Fruit fly (Drosophila melanogaster) whole organism, prepupa: ENCODE measurements around the gene CG11583.

Experiments used
- Blimp-1 ChIP-seq: fragments of 200-800 bp; sonication (Bioruptor generic); optimal IDR thresholded peaks from 3 replicates; lab custom pipeline; 2017; ENCODE audit warnings: missing biosample characterization, missing genetic modification characterization, mild to moderate bottlenecking, moderate library complexity, missing genetic modification reagents
- CG10631 ChIP-seq: fragments of 200-800 bp; sonication (Bioruptor generic); optimal IDR thresholded peaks from 2 replicates; lab custom pipeline; 2016; ENCODE audit warnings: missing biosample characterization, missing genetic modification characterization
- CG10669 ChIP-seq: fragments of 200-800 bp; sonication (Bioruptor generic); optimal IDR thresholded peaks from 3 replicates; lab custom pipeline; 2018; ENCODE audit warnings: missing biosample characterization, mild to moderate bottlenecking, missing genetic modification characterization, moderate library complexity
- CG11902 ChIP-seq: fragments of 200-800 bp; sonication (Bioruptor generic); optimal IDR thresholded peaks from 3 replicates; lab custom pipeline; 2016; ENCODE audit warnings: missing biosample characterization, missing genetic modification characterization
- CG15336 ChIP-seq: fragments of 200-800 bp; sonication (Bioruptor generic); IDR thresholded peaks from 2 replicates; pipeline ENCODE4 v1.3.6; 2022; ENCODE audit warnings: missing biosample characterization, missing genetic modification characterization
- CG16779 ChIP-seq: fragments of 200-800 bp; sonication (Bioruptor generic); optimal IDR thresholded peaks from 3 replicates; lab custom pipeline; 2017; ENCODE audit warnings: missing biosample characterization, mild to moderate bottlenecking, missing genetic modification characterization
- CG3032 ChIP-seq: fragments of 200-800 bp; optimal IDR thresholded peaks from 2 replicates; lab custom pipeline; 2019; ENCODE audit warnings: missing biosample characterization, mild to moderate bottlenecking, missing genetic modification characterization, moderate library complexity
- CG31627 ChIP-seq: fragments of 200-800 bp; sonication (Bioruptor generic); optimal IDR thresholded peaks from 3 replicates; lab custom pipeline; 2016; ENCODE audit warnings: missing biosample characterization, missing genetic modification characterization
- CG32006 ChIP-seq: fragments of 200-800 bp; sonication (Bioruptor generic); optimal IDR thresholded peaks from 3 replicates; lab custom pipeline; 2017; ENCODE audit warnings: missing biosample characterization, mild to moderate bottlenecking, missing genetic modification characterization
- CG34406 ChIP-seq: fragments of 200-800 bp; sonication (Bioruptor generic); optimal IDR thresholded peaks from 3 replicates; lab custom pipeline; 2016; ENCODE audit warnings: missing biosample characterization, missing genetic modification characterization
- CG4318 ChIP-seq: fragments of 200-800 bp; sonication (Bioruptor generic); optimal IDR thresholded peaks from 3 replicates; lab custom pipeline; 2017; ENCODE audit warnings: missing biosample characterization, mild to moderate bottlenecking, missing genetic modification characterization
- CG6276 ChIP-seq: fragments of 200-800 bp; sonication (Bioruptor generic); optimal IDR thresholded peaks from 2 replicates; lab custom pipeline; 2017; ENCODE audit warnings: missing biosample characterization, mild to moderate bottlenecking, missing genetic modification characterization
- CG6792 ChIP-seq: fragments of 200-800 bp; sonication (Bioruptor generic); optimal IDR thresholded peaks from 3 replicates; lab custom pipeline; 2016; ENCODE audit warnings: missing biosample characterization, missing genetic modification characterization
- CG6808 ChIP-seq: fragments of 200-800 bp; sonication (Bioruptor generic); optimal IDR thresholded peaks from 3 replicates; lab custom pipeline; 2017; ENCODE audit warnings: missing biosample characterization, missing genetic modification characterization, mild to moderate bottlenecking, moderate library complexity, missing genetic modification reagents
- CG6854 ChIP-seq: fragments of 200-800 bp; sonication (Bioruptor generic); optimal IDR thresholded peaks from 2 replicates; lab custom pipeline; 2017; ENCODE audit warnings: missing biosample characterization, mild to moderate bottlenecking, missing genetic modification characterization
- CG7368 ChIP-seq: fragments of 200-800 bp; sonication (Bioruptor generic); optimal IDR thresholded peaks from 3 replicates; lab custom pipeline; 2016; ENCODE audit warnings: missing biosample characterization, missing genetic modification characterization
- CG8119 ChIP-seq: fragments of 200-800 bp; sonication (Bioruptor generic); IDR thresholded peaks from 3 replicates; pipeline ENCODE4 v1.3.6; 2022; ENCODE audit warnings: missing biosample characterization, missing genetic modification characterization
- CG8319 ChIP-seq: fragments of 200-800 bp; sonication (Bioruptor generic); optimal IDR thresholded peaks from 3 replicates; lab custom pipeline; 2016; ENCODE audit warnings: missing biosample characterization, missing genetic modification characterization
- CG8632 ChIP-seq: fragments of 200-800 bp; sonication (Bioruptor generic); optimal IDR thresholded peaks from 3 replicates; lab custom pipeline; 2016; ENCODE audit warnings: missing biosample characterization, missing genetic modification characterization
- Eip75B ChIP-seq: fragments of 200-800 bp; sonication (Bioruptor generic); optimal IDR thresholded peaks from 3 replicates; lab custom pipeline; 2016; ENCODE audit warnings: missing biosample characterization, missing genetic modification characterization
- Eip78C ChIP-seq: fragments of 200-800 bp; sonication (Bioruptor generic); peaks from one replicate; lab custom pipeline; 2016; ENCODE audit warnings: missing biosample characterization, missing genetic modification characterization
- Eip93F ChIP-seq: fragments of 200-800 bp; sonication (Bioruptor generic); optimal IDR thresholded peaks from 2 replicates; lab custom pipeline; 2016; ENCODE audit warnings: missing biosample characterization, mild to moderate bottlenecking, missing genetic modification characterization
- Hr39 ChIP-seq: fragments of 200-800 bp; sonication (Bioruptor generic); optimal IDR thresholded peaks from 2 replicates; lab custom pipeline; 2016; ENCODE audit warnings: missing biosample characterization, missing genetic modification characterization
- Hr4 ChIP-seq: fragments of 200-800 bp; sonication (Bioruptor generic); optimal IDR thresholded peaks from 3 replicates; lab custom pipeline; 2016; ENCODE audit warnings: missing biosample characterization, missing genetic modification characterization
- Lpt ChIP-seq: fragments of 200-800 bp; sonication (Bioruptor generic); optimal IDR thresholded peaks from 3 replicates; lab custom pipeline; 2016; ENCODE audit warnings: missing biosample characterization, missing genetic modification characterization
- Met ChIP-seq: fragments of 200-800 bp; sonication (Bioruptor generic); optimal IDR thresholded peaks from 3 replicates; lab custom pipeline; 2016; ENCODE audit warnings: missing biosample characterization, missing genetic modification characterization
- Smox ChIP-seq: fragments of 200-800 bp; sonication (Bioruptor generic); optimal IDR thresholded peaks from 3 replicates; lab custom pipeline; 2016; ENCODE audit warnings: missing biosample characterization, missing genetic modification characterization
- Sox102F ChIP-seq: fragments of 200-800 bp; sonication (Bioruptor generic); optimal IDR thresholded peaks from 2 replicates; lab custom pipeline; 2016; ENCODE audit warnings: missing biosample characterization, mild to moderate bottlenecking, missing genetic modification characterization
- Sox14 ChIP-seq: fragments of 200-800 bp; sonication (Bioruptor generic); optimal IDR thresholded peaks from 3 replicates; lab custom pipeline; 2016; ENCODE audit warnings: missing biosample characterization, missing genetic modification characterization
- acj6 ChIP-seq: fragments of 200-800 bp; sonication (Bioruptor generic); optimal IDR thresholded peaks from 3 replicates; lab custom pipeline; 2016; ENCODE audit warnings: missing biosample characterization, missing genetic modification characterization
- dac ChIP-seq: fragments of 200-800 bp; sonication (Bioruptor generic); optimal IDR thresholded peaks from 2 replicates; lab custom pipeline; 2017; ENCODE audit warnings: missing biosample characterization, mild to moderate bottlenecking, missing genetic modification characterization
- dsx ChIP-seq: fragments of 200-800 bp; optimal IDR thresholded peaks from 3 replicates; lab custom pipeline; 2019; ENCODE audit warnings: missing biosample characterization, mild to moderate bottlenecking, missing genetic modification characterization, moderate library complexity; ENCODE audit not compliant: poor library complexity, severe bottlenecking
- eg ChIP-seq: fragments of 200-800 bp; sonication (Bioruptor generic); IDR thresholded peaks from 3 replicates; pipeline ENCODE4 v1.3.6; 2022; ENCODE audit warnings: missing biosample characterization, missing genetic modification characterization
- esn ChIP-seq: fragments of 200-800 bp; sonication (Bioruptor generic); optimal IDR thresholded peaks from 2 replicates; lab custom pipeline; 2016; ENCODE audit warnings: missing biosample characterization, mild to moderate bottlenecking, missing genetic modification characterization, moderate library complexity
- fd85E ChIP-seq: fragments of 200-800 bp; sonication (Bioruptor generic); optimal IDR thresholded peaks from 3 replicates; lab custom pipeline; 2016; ENCODE audit warnings: missing biosample characterization, missing genetic modification characterization
- fkh ChIP-seq: fragments of 200-800 bp; sonication (Bioruptor generic); optimal IDR thresholded peaks from 3 replicates; lab custom pipeline; 2017; ENCODE audit warnings: missing biosample characterization, mild to moderate bottlenecking, missing genetic modification characterization, moderate library complexity
- pdm3 ChIP-seq: fragments of 200-800 bp; sonication (Bioruptor generic); optimal IDR thresholded peaks from 3 replicates; lab custom pipeline; 2016; ENCODE audit warnings: missing biosample characterization, missing genetic modification characterization
- salr ChIP-seq, 2 experiments: fragments of 200-800 bp; sonication (Bioruptor generic); optimal IDR thresholded peaks; 3 replicates each; lab custom pipeline; 2016 to 2018; ENCODE audit warnings: missing biosample characterization in 2 of 2, missing genetic modification characterization in 2 of 2, mild to moderate bottlenecking in 1 of 2
- spab ChIP-seq: fragments of 200-800 bp; sonication (Bioruptor generic); optimal IDR thresholded peaks from 2 replicates; lab custom pipeline; 2017; ENCODE audit warnings: missing biosample characterization, mild to moderate bottlenecking, missing genetic modification characterization, missing genetic modification reagents
- ss ChIP-seq, 2 experiments: fragments of 200-800 bp; sonication (Bioruptor generic); optimal IDR thresholded peaks; 2 replicates in 1 of 2; 3 replicates in 1 of 2; lab custom pipeline; 2017 to 2018; ENCODE audit warnings: mild to moderate bottlenecking in 2 of 2, missing biosample characterization in 2 of 2, missing genetic modification characterization in 2 of 2, moderate library complexity in 1 of 2
- svp ChIP-seq: fragments of 200-800 bp; sonication (Bioruptor generic); peaks from one replicate; lab custom pipeline; 2016; ENCODE audit warnings: missing biosample characterization, missing genetic modification characterization
- vri ChIP-seq: fragments of 200-800 bp; sonication (Bioruptor generic); optimal IDR thresholded peaks from 3 replicates; lab custom pipeline; 2016; ENCODE audit warnings: missing biosample characterization, mild to moderate bottlenecking, missing genetic modification characterization

The CG11583 gene

DNA sequence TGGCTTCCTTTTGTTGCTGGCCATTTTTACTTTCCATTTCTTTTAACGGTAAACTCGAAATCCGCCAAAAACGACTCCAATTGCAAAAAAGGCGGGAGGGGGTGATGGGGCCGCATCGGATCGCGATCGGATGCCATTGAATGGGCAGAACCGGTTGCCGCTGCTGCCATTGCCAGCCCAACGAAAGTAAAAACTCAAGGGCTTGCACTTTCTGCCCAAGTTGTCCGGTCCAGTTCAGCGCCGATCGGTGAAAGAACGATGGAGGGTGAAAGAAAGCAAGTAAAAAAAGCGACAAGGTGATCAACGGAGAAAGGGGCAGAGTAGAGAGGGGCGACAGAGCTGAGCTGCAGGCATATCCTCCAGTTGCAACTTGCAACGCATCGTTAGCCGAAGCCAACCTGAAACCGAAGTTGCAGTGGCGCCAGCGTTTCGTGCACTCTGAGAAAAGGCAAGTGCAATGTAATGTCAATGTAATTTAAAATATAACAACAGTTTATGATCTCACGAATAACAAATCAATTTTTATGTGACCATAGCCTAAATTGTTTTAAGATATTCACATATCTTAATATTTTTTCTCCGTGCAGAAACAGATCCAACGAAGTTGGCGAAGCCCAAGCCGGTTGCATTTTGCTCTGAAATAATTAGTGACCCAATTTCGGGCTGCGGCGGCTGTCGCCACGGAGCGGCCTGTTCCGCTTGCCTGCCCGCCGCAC lies 21.8 kb upstream of the CG11583 start (continued):
- peak; percentile 89 for TF ChIP-seq Eip75B (GFP tag; lab: Kevin White, UChicago)
- peak; percentile 96 for TF ChIP-seq eg (GFP tag; lab: Robert Waterston, UW)
- TF ChIP-seq vri (GFP tag; lab: Kevin White, UChicago), result peak; percentile 63
- TF ChIP-seq svp, result peak; percentile 93
- TF ChIP-seq CG7368 (GFP tag; lab: Kevin White, UChicago), result peak; percentile 79
- TF ChIP-seq Lpt (GFP tag; lab: Kevin White, UChicago), result peak; percentile 92
- peak; percentile 92 for TF ChIP-seq CG6854
- TF ChIP-seq CG3032, result peak; percentile 64
- peak; percentile 93 for TF ChIP-seq CG32006 (GFP tag; lab: Kevin White, UChicago)
- peak; percentile 73 for TF ChIP-seq CG16779 (tag; lab: Kevin White, UChicago)
- TF ChIP-seq dsx (GFP tag; lab: Kevin White, UChicago), result peak; percentile 73
- TF ChIP-seq dac (GFP tag; lab: Kevin White, UChicago), result peak; percentile 81
- peak; percentile 90 for TF ChIP-seq Smox (GFP tag; lab: Kevin White, UChicago)
- TF ChIP-seq CG10669 (GFP tag; lab: Kevin White, UChicago), result peak; percentile 79
- peak; percentile 82 for TF ChIP-seq CG4318 (GFP tag; lab: Kevin White, UChicago)
- peak; percentile 70 for TF ChIP-seq CG8319 (GFP tag; lab: Kevin White, UChicago)
- peak; percentile 89 for TF ChIP-seq Sox14 (GFP tag; lab: Kevin White, UChicago)
- peak; percentile 97 for TF ChIP-seq CG8119
- peak; percentile 97 for TF ChIP-seq Eip78C (GFP tag; lab: Kevin White, UChicago)
- peak; percentile 75 for TF ChIP-seq CG11902 (GFP tag; lab: Kevin White, UChicago)
- peak; percentile 86 for TF ChIP-seq CG6792 (GFP tag; lab: Kevin White, UChicago)
- peak; percentile 81 for TF ChIP-seq Sox102F (GFP tag; lab: Kevin White, UChicago)
- peak; percentile 58 for TF ChIP-seq Eip93F (GFP tag; lab: Kevin White, UChicago)
- peak; percentile 69 for TF ChIP-seq spab (GFP tag; lab: Kevin White, UChicago)
- peak; percentile 84 for TF ChIP-seq CG10631 (GFP tag; lab: Kevin White, UChicago)
- peak; percentile 92 for TF ChIP-seq Hr4 (GFP tag; lab: Kevin White, UChicago)
- TF ChIP-seq Hr39 (GFP tag; lab: Kevin White, UChicago), result peak; percentile 89
- TF ChIP-seq acj6 (GFP tag; lab: Kevin White, UChicago), result peak; percentile 85
- TF ChIP-seq pdm3 (GFP tag; lab: Kevin White, UChicago), result peak; percentile 90
- peak; percentile 90 for TF ChIP-seq esn (GFP tag; lab: Kevin White, UChicago)
- TF ChIP-seq CG8632 (GFP tag; lab: Kevin White, UChicago), result peak; percentile 84
- peak; percentile 21 to 81 for TF ChIP-seq salr (GFP tag; optimal IDR thresholded peaks at IDR 0.05; lab: Kevin White, UChicago)
- peak; percentile 100 for TF ChIP-seq Blimp-1 (GFP tag; lab: Kevin White, UChicago)

DNA sequence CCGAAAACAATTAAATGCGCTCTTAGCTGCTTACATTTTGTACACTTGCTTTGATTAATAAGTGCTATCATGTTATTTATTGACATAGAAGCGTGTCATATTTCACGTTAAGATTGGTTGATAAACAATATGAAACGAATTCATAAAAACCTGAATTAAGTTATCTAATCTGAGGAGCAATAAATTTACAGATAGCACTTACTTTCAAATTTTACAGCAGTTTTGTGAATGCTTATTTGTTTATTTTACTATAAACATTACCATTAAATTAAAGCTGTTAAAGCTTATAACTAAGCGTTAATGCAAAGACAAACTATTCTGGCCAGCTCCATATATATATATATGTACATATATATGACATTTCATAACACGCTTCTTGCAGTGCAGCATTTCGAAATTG lies 19.5 kb upstream of the CG11583 start:
- TF ChIP-seq CG6276 (GFP tag; lab: Kevin White, UChicago) (peak; percentile 25), svp (no peak), dsx (GFP tag; lab: Kevin White, UChicago) (no peak), esn (GFP tag; lab: Kevin White, UChicago) (no peak), ss (GFP tag; optimal IDR thresholded peaks at IDR 0.05; lab: Kevin White, UChicago) (no peak), CG4318 (GFP tag; lab: Kevin White, UChicago) (peak; percentile 51), CG3032 (no peak), Eip75B (GFP tag; lab: Kevin White, UChicago) (no peak), CG8319 (GFP tag; lab: Kevin White, UChicago) (no peak), CG34406 (GFP tag; lab: Kevin White, UChicago) (no peak), Met (GFP tag; lab: Kevin White, UChicago) (no peak), Hr4 (GFP tag; lab: Kevin White, UChicago) (peak; percentile 46), CG10631 (GFP tag; lab: Kevin White, UChicago) (no peak), CG32006 (GFP tag; lab: Kevin White, UChicago) (peak; percentile 65), CG31627 (GFP tag; lab: Kevin White, UChicago) (no peak), fkh (GFP tag; lab: Kevin White, UChicago) (no peak), CG6808 (no peak), Eip93F (GFP tag; lab: Kevin White, UChicago) (no peak), fd85E (GFP tag; lab: Kevin White, UChicago) (no peak), CG8119 (peak; percentile 44; the same call in 2 of the 3 replicates), Eip78C (GFP tag; lab: Kevin White, UChicago) (peak; percentile 76), CG6792 (GFP tag; lab: Kevin White, UChicago) (no peak), CG15336 (0 out of 2 replicates have a peak, but pooled peaks have one; percentile 34)
- TF ChIP-seq, all 60 proteins: peak for 7
